Worm (Caenorhabditis elegans) whole organism, L2 larva: Measurements from ENCODE around the gene F21D9.11.

Experiments
- C34F6.9 ChIP-seq: fragments of 150-350 bp; optimal IDR thresholded peaks from 2 replicates; lab custom pipeline; 2014; ENCODE audit warnings: missing biosample characterization, missing genetic modification characterization
- F13H6.1 ChIP-seq: sonication (generic microtip); optimal IDR thresholded peaks from 2 replicates; lab custom pipeline; 2016; ENCODE audit warnings: missing genetic modification characterization, missing compliant biosample characterization
- R02D3.7 ChIP-seq: fragments of 150-350 bp; optimal IDR thresholded peaks from 2 replicates; lab custom pipeline; 2014; ENCODE audit warnings: missing biosample characterization, missing genetic modification characterization
- Y55F3AM.14 ChIP-seq: fragments of 200-800 bp; sonication (Bioruptor generic); optimal IDR thresholded peaks from 2 replicates; lab custom pipeline; 2018; ENCODE audit warnings: mild to moderate bottlenecking, missing genetic modification characterization, missing compliant biosample characterization
- ZK546.5 ChIP-seq: sonication (generic microtip); optimal IDR thresholded peaks from 2 replicates; lab custom pipeline; 2017; ENCODE audit warnings: missing biosample characterization, missing genetic modification characterization
- alr-1 ChIP-seq: fragments of 150-350 bp; optimal IDR thresholded peaks from 2 replicates; lab custom pipeline; 2014; ENCODE audit warnings: missing biosample characterization, missing genetic modification characterization
- aly-2 ChIP-seq: fragments of 150-350 bp; optimal IDR thresholded peaks from 2 replicates; lab custom pipeline; 2014; ENCODE audit warnings: missing biosample characterization, missing genetic modification characterization
- ama-1 ChIP-seq: fragments of 150-350 bp; optimal IDR thresholded peaks from 2 replicates; lab custom pipeline; 2018; ENCODE audit warnings: inconsistent platforms
- blmp-1 ChIP-seq: sonication (generic microtip); optimal IDR thresholded peaks from 2 replicates; lab custom pipeline; 2017; ENCODE audit warnings: missing genetic modification characterization, mild to moderate bottlenecking, missing compliant biosample characterization, antibody characterized with exemption, moderate library complexity; ENCODE audit not compliant: insufficient read depth
- ceh-16 ChIP-seq: fragments of 150-350 bp; optimal IDR thresholded peaks from 2 replicates; lab custom pipeline; 2014; ENCODE audit warnings: missing biosample characterization, missing genetic modification characterization
- crh-2 ChIP-seq: sonication (generic microtip); optimal IDR thresholded peaks from 2 replicates; lab custom pipeline; 2017; ENCODE audit warnings: missing biosample characterization, missing genetic modification characterization
- dmd-4 ChIP-seq: sonication (generic microtip); optimal IDR thresholded peaks from 2 replicates; lab custom pipeline; 2017; ENCODE audit warnings: missing biosample characterization, missing genetic modification characterization
- elt-1 ChIP-seq: fragments of 150-350 bp; optimal IDR thresholded peaks from 2 replicates; lab custom pipeline; 2014; ENCODE audit warnings: missing biosample characterization, missing genetic modification characterization
- elt-3 ChIP-seq: sonication (generic microtip); optimal IDR thresholded peaks from 2 replicates; lab custom pipeline; 2017; ENCODE audit warnings: missing biosample characterization, missing genetic modification characterization
- fos-1 ChIP-seq: fragments of 150-350 bp; optimal IDR thresholded peaks from 2 replicates; lab custom pipeline; 2014; ENCODE audit warnings: missing biosample characterization, missing genetic modification characterization
- gmeb-1 ChIP-seq: fragments of 150-350 bp; optimal IDR thresholded peaks from 2 replicates; lab custom pipeline; 2014; ENCODE audit warnings: missing biosample characterization, missing genetic modification characterization
- lin-11 ChIP-seq: fragments of 150-350 bp; sonication (generic microtip); optimal IDR thresholded peaks from 2 replicates; lab custom pipeline; 2014; ENCODE audit warnings: missing biosample characterization, missing genetic modification characterization, inconsistent platforms, mixed read lengths
- lin-13 ChIP-seq: fragments of 150-350 bp; optimal IDR thresholded peaks from 2 replicates; lab custom pipeline; 2014; ENCODE audit warnings: missing biosample characterization, missing genetic modification reagents, missing genetic modification characterization
- lin-39 ChIP-seq: fragments of 150-350 bp; optimal IDR thresholded peaks from 2 replicates; lab custom pipeline; 2014; ENCODE audit warnings: missing biosample characterization, missing genetic modification reagents, missing genetic modification characterization
- mbf-1 ChIP-seq: sonication (generic microtip); optimal IDR thresholded peaks from 2 replicates; lab custom pipeline; 2017; ENCODE audit warnings: missing biosample characterization, missing genetic modification characterization
- nhr-12 ChIP-seq: fragments of 150-350 bp; optimal IDR thresholded peaks from 2 replicates; lab custom pipeline; 2014; ENCODE audit warnings: missing biosample characterization, missing genetic modification characterization
- nhr-129 ChIP-seq: fragments of 150-350 bp; optimal IDR thresholded peaks from 2 replicates; lab custom pipeline; 2014; ENCODE audit warnings: missing biosample characterization, missing genetic modification characterization
- nhr-21 ChIP-seq: fragments of 150-350 bp; optimal IDR thresholded peaks from 2 replicates; lab custom pipeline; 2014; ENCODE audit warnings: missing biosample characterization, missing genetic modification characterization
- nhr-237 ChIP-seq: fragments of 150-350 bp; optimal IDR thresholded peaks from 2 replicates; lab custom pipeline; 2014; ENCODE audit warnings: missing biosample characterization, missing genetic modification characterization
- nhr-25 ChIP-seq: fragments of 150-350 bp; sonication (generic microtip); optimal IDR thresholded peaks from 3 replicates; lab custom pipeline; 2014; ENCODE audit warnings: missing biosample characterization, missing genetic modification characterization
- nhr-77 ChIP-seq: fragments of 150-350 bp; optimal IDR thresholded peaks from 2 replicates; lab custom pipeline; 2014; ENCODE audit warnings: missing biosample characterization, missing genetic modification characterization
- peb-1 ChIP-seq: fragments of 150-350 bp; optimal IDR thresholded peaks from 2 replicates; lab custom pipeline; 2014; ENCODE audit warnings: missing biosample characterization, missing genetic modification characterization
- skn-1 ChIP-seq: sonication (generic microtip); optimal IDR thresholded peaks from 2 replicates; lab custom pipeline; 2017; ENCODE audit warnings: missing biosample characterization, missing genetic modification characterization
- sma-3 ChIP-seq: sonication (generic microtip); optimal IDR thresholded peaks from 2 replicates; lab custom pipeline; 2016; ENCODE audit warnings: missing genetic modification reagents, missing genetic modification characterization, missing compliant biosample characterization
- sma-9 ChIP-seq, 2 experiments: fragments of 150-350 bp in 1 of 2; sonication (generic microtip) in 1 of 2; optimal IDR thresholded peaks; 2 replicates each; lab custom pipeline; 2014 to 2016; ENCODE audit warnings: missing genetic modification characterization in 2 of 2, mild to moderate bottlenecking in 1 of 2, missing biosample characterization in 1 of 2, missing compliant biosample characterization in 1 of 2, missing genetic modification reagents in 1 of 2, moderate library complexity in 1 of 2
- snpc-4 ChIP-seq: fragments of 150-350 bp; optimal IDR thresholded peaks from 2 replicates; lab custom pipeline; 2014; ENCODE audit warnings: missing biosample characterization, missing genetic modification characterization
- unc-55 ChIP-seq: fragments of 150-350 bp; sonication (generic microtip); optimal IDR thresholded peaks from 3 replicates; lab custom pipeline; 2014; ENCODE audit warnings: missing biosample characterization, missing genetic modification reagents, missing genetic modification characterization
- zag-1 ChIP-seq: fragments of 150-350 bp; optimal IDR thresholded peaks from 2 replicates; lab custom pipeline; 2014; ENCODE audit warnings: missing biosample characterization, missing genetic modification characterization
- ztf-1 ChIP-seq: fragments of 200-800 bp; sonication (Bioruptor generic); conservative IDR thresholded peaks from 2 replicates; pipeline ENCODE4 v1.3.6; 2022; ENCODE audit warnings: missing genetic modification characterization, missing compliant biosample characterization

F21D9.11 gene

DNA sequence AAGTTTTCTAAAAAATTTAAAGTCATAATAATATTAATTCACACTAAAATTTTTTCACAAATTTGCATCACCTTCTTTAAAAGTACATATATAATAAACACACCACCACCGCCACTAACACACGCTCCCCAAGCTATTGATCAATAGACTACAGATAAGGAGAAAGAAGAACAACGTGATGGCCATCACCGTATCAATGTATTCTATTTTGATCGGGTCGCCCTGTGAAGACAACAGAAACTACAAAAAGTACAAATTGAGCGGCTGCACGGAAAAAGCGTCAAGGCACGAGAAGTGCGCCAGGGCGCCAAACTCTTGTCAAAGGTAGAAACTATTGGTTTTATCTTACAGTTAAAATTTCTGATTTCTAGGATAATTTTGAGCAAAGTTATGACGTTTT lies 39.6 kb upstream of the F21D9.11 start:
- TF ChIP-seq ZK546.5 (tag; lab: Kevin White, UChicago) (no peak), lin-11 (tag; lab: Kevin White, UChicago) (no peak), nhr-77 (no peak), ama-1 (no peak), peb-1 (no peak), nhr-129 (tag; lab: Kevin White, UChicago) (peak; percentile 4), aly-2 (tag; lab: Kevin White, UChicago) (no peak), dmd-4 (no peak), alr-1 (tag; lab: Kevin White, UChicago) (no peak), nhr-237 (no peak), F13H6.1 (tag; lab: Kevin White, UChicago) (peak; percentile 17), lin-13 (GFP tag; lab: Kevin White, UChicago) (peak; percentile 22), crh-2 (peak; percentile 71), elt-1 (tag; lab: Kevin White, UChicago) (no peak), ceh-16 (tag; lab: Kevin White, UChicago) (no peak), sma-3 (peak; percentile 35), sma-9 (GFP tag; optimal IDR thresholded peaks at IDR 0.05; lab: Kevin White, UChicago) (peak; percentile 72), sma-9 (tag; optimal IDR thresholded peaks at IDR 0.05; lab: Kevin White, UChicago) (no peak), gmeb-1 (peak; percentile 6), ztf-1 (GFP tag; lab: Robert Waterston, UW) (no peak), nhr-21 (peak; percentile 38), blmp-1 (no peak), R02D3.7 (tag; lab: Kevin White, UChicago) (no peak), nhr-25 (tag; lab: Kevin White, UChicago) (peak; percentile 21), fos-1 (tag; lab: Kevin White, UChicago) (peak; percentile 67), nhr-12 (tag; lab: Kevin White, UChicago) (no peak)

DNA sequence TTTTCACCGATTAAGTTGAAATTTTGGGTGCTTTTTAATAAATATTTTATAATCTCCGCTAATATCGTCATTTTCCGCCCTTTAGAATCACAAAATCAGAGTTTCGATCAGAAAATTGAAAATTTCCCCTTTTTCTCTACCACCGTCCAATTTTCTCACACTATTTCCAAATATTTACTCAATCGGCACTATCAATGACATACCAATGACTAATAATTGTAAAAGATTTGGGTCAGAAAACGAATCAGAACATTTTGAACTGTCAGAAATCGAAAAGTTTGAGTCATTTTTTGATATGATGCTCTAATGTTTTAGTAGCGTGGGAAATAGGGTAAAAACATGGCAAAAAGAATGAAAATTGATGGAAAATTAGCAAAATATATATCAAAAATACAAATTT lies 34.8 kb upstream of the F21D9.11 start, which contains the start of gene srr-2:
srr-2 (minus strand) TSS at position 73 of the 400 bp plus-strand sequence.
- TF ChIP-seq fos-1 (tag; lab: Kevin White, UChicago) (peak; percentile 93), lin-39 (tag; lab: Kevin White, UChicago) (no peak)

DNA sequence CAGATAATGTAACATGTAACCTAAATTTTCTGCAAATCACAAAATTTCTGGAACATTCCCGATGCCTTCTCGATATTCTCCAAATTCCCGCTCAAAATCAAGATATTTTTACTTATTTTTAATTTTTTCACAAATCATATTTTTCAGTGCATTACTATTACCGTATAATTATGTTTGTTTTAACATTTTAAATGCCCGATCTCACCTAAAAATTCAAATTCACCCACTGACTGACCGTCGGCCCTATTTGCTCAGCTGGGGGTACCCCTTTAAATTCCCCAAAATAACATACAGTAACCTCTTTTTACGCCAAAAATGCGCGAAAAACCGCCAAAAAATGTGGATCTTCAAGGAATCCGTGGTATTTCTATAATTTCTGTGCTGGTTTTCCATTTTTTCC lies 34.3 kb upstream of the F21D9.11 start, which contains the start of gene oac-49:
oac-49 (plus strand) TSS at position 301 of the 400 bp plus-strand sequence.
- TF ChIP-seq nhr-237 (no peak), zag-1 (tag; lab: Kevin White, UChicago) (no peak), Y55F3AM.14 (GFP tag; lab: Kevin White, UChicago) (no peak), ceh-16 (tag; lab: Kevin White, UChicago) (no peak), mbf-1 (tag; lab: Kevin White, UChicago) (no peak), ama-1 (no peak), elt-3 (no peak)

- TF ChIP-seq C34F6.9 (tag; lab: Kevin White, UChicago) (no peak), zag-1 (tag; lab: Kevin White, UChicago) (no peak)
Measured at ce11 chrV:19230413-19230812, 21.5 kb upstream of the F21D9.11 start, which contains the start of gene sqst-3. TSS of gene sqst-3 (plus strand) at chrV:19230782.

DNA sequence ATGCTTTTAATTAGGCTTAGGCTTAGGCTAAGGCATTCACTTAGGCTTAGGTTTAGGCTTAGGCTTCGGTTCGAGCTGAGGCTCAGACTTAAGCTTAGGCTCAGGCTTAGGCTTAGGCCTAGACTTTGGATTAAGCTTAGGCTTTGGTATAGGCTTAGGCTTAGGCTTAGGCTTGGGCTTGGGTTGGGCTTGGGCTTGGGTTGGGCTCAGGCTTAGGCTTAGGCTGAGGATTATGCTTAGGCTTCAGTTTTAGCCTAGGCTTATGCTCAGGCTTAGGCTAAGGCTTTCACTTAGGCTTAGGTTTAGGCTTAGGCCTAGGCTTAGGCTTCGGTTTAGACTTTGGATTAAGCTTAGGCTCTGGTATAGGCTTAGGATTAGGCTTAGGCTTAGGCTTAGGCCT lies 20.8 kb upstream of the F21D9.11 start:
- TF ChIP-seq snpc-4 (tag; lab: Kevin White, UChicago) (no peak), alr-1 (tag; lab: Kevin White, UChicago) (no peak), skn-1 (tag; lab: Kevin White, UChicago) (no peak), mbf-1 (tag; lab: Kevin White, UChicago) (no peak), nhr-12 (tag; lab: Kevin White, UChicago) (no peak), lin-11 (tag; lab: Kevin White, UChicago) (no peak), nhr-21 (no peak), Y55F3AM.14 (GFP tag; lab: Kevin White, UChicago) (no peak), unc-55 (GFP tag; lab: Kevin White, UChicago) (no peak), lin-39 (tag; lab: Kevin White, UChicago) (no peak)
